Fruit fly (Drosophila melanogaster) whole organism, embryonic: ENCODE results near the gene Pcmt.

Source experiments
- Awh ChIP-seq: fragments of 200-800 bp; sonication (Bioruptor generic); IDR thresholded peaks from 2 replicates; pipeline ENCODE4, ENCODE4 v1.3.6; 2022; ENCODE audit warnings: missing biosample characterization, missing genetic modification characterization
- Bteb2 ChIP-seq: fragments of 200-800 bp; sonication (Bioruptor generic); optimal IDR thresholded peaks from 2 replicates; lab custom pipeline; 2016; ENCODE audit warnings: missing biosample characterization, missing genetic modification characterization
- CG10565 ChIP-seq: fragments of 200-800 bp; sonication (Bioruptor generic); optimal IDR thresholded peaks from 3 replicates; lab custom pipeline; 2016; ENCODE audit warnings: missing biosample characterization, mild to moderate bottlenecking, missing genetic modification characterization
- CG12071 ChIP-seq: fragments of 200-800 bp; sonication (Bioruptor generic); optimal IDR thresholded peaks from 3 replicates; lab custom pipeline; 2018; ENCODE audit warnings: missing biosample characterization, mild to moderate bottlenecking, missing genetic modification characterization
- CG13424 ChIP-seq: fragments of 200-800 bp; sonication (Bioruptor generic); optimal IDR thresholded peaks from 2 replicates; lab custom pipeline; 2019; ENCODE audit warnings: missing biosample characterization, mild to moderate bottlenecking, missing genetic modification characterization, moderate library complexity
- CG13775 ChIP-seq: fragments of 200-800 bp; sonication (Bioruptor generic); optimal IDR thresholded peaks from 3 replicates; lab custom pipeline; 2017; ENCODE audit warnings: missing biosample characterization, mild to moderate bottlenecking, missing genetic modification characterization
- CG16813 ChIP-seq: fragments of 200-800 bp; sonication (Bioruptor generic); IDR thresholded peaks from 3 replicates; pipeline ENCODE4 v1.3.6; 2022; ENCODE audit warnings: missing biosample characterization, missing genetic modification characterization; ENCODE audit not compliant: partially characterized antibody
- CG17359 ChIP-seq: fragments of 200-800 bp; sonication (Bioruptor generic); optimal IDR thresholded peaks from 3 replicates; lab custom pipeline; 2018; ENCODE audit warnings: missing biosample characterization, mild to moderate bottlenecking, missing genetic modification characterization, moderate library complexity
- CG1832 ChIP-seq: fragments of 200-800 bp; sonication (Bioruptor generic); optimal IDR thresholded peaks from 2 replicates; lab custom pipeline; 2017; ENCODE audit warnings: missing biosample characterization, mild to moderate bottlenecking, missing genetic modification characterization, inconsistent platforms
- CG2678 ChIP-seq: fragments of 200-800 bp; sonication (Bioruptor generic); optimal IDR thresholded peaks from 3 replicates; lab custom pipeline; 2019; ENCODE audit warnings: missing biosample characterization, mild to moderate bottlenecking, missing genetic modification characterization, moderate library complexity
- CG32772 ChIP-seq: fragments of 200-800 bp; sonication (Bioruptor generic); IDR thresholded peaks from 2 replicates; pipeline ENCODE4 v1.3.6; 2022; ENCODE audit warnings: missing biosample characterization, missing genetic modification characterization
- CG33557 ChIP-seq: fragments of 200-800 bp; sonication (Bioruptor generic); optimal IDR thresholded peaks from 2 replicates; lab custom pipeline; 2019; ENCODE audit warnings: missing biosample characterization, mild to moderate bottlenecking, missing genetic modification characterization, moderate library complexity
- CG34224 ChIP-seq: fragments of 200-800 bp; sonication (Bioruptor generic); IDR thresholded peaks from 3 replicates; pipeline ENCODE4 v1.3.6; 2022; ENCODE audit warnings: missing biosample characterization, missing genetic modification characterization; ENCODE audit not compliant: partially characterized antibody
- CG3847 ChIP-seq: fragments of 200-800 bp; sonication (Bioruptor generic); IDR thresholded peaks from 2 replicates; pipeline ENCODE4 v1.3.6; 2022; ENCODE audit warnings: missing biosample characterization, missing genetic modification characterization
- CG4282 ChIP-seq: fragments of 200-800 bp; sonication (Bioruptor generic); optimal IDR thresholded peaks from 2 replicates; lab custom pipeline; 2016; ENCODE audit warnings: missing biosample characterization, missing genetic modification characterization
- CG43689 ChIP-seq: fragments of 200-800 bp; sonication (Bioruptor generic); IDR thresholded peaks from 2 replicates; pipeline ENCODE4 v1.3.6; 2022; ENCODE audit warnings: missing biosample characterization, missing genetic modification characterization
- CG4707 ChIP-seq: fragments of 200-800 bp; sonication (Bioruptor generic); optimal IDR thresholded peaks from 2 replicates; lab custom pipeline; 2018; ENCODE audit warnings: missing biosample characterization, mild to moderate bottlenecking, missing genetic modification characterization, moderate library complexity
- CG4820 ChIP-seq: fragments of 200-800 bp; sonication (Bioruptor generic); optimal IDR thresholded peaks from 3 replicates; lab custom pipeline; 2016; ENCODE audit warnings: missing biosample characterization, missing genetic modification characterization
- CG6272 ChIP-seq: fragments of 200-800 bp; sonication (Bioruptor generic); IDR thresholded peaks from 2 replicates; pipeline ENCODE4 v1.3.6; 2022; ENCODE audit warnings: missing biosample characterization, missing genetic modification characterization
- CG6683 ChIP-seq: fragments of 200-800 bp; sonication (Bioruptor generic); optimal IDR thresholded peaks from 2 replicates; lab custom pipeline; 2017; ENCODE audit warnings: missing biosample characterization, mild to moderate bottlenecking, missing genetic modification characterization, missing genetic modification reagents
- CG6765 ChIP-seq: fragments of 200-800 bp; sonication (Bioruptor generic); optimal IDR thresholded peaks from 3 replicates; lab custom pipeline; 2017; ENCODE audit warnings: missing biosample characterization, mild to moderate bottlenecking, missing genetic modification characterization
- CG6813 ChIP-seq: fragments of 200-800 bp; sonication (Bioruptor generic); optimal IDR thresholded peaks from 2 replicates; lab custom pipeline; 2017; ENCODE audit warnings: missing biosample characterization, missing genetic modification characterization, mild to moderate bottlenecking, moderate library complexity, missing genetic modification reagents
- CG7372 ChIP-seq: fragments of 200-800 bp; sonication (Bioruptor generic); IDR thresholded peaks from 2 replicates; pipeline ENCODE4 v1.3.6; 2022; ENCODE audit warnings: missing biosample characterization, missing genetic modification characterization
- D19B ChIP-seq: fragments of 200-800 bp; sonication (Bioruptor generic); optimal IDR thresholded peaks from 2 replicates; lab custom pipeline; 2017; ENCODE audit warnings: missing biosample characterization, mild to moderate bottlenecking, missing genetic modification characterization
- Dbx ChIP-seq: fragments of 200-800 bp; sonication (Bioruptor generic); IDR thresholded peaks from 3 replicates; pipeline ENCODE4 v1.3.6; 2022; ENCODE audit warnings: missing biosample characterization, missing genetic modification characterization
- Elba2 ChIP-seq: fragments of 200-800 bp; sonication (Bioruptor generic); optimal IDR thresholded peaks from 3 replicates; lab custom pipeline; 2016; ENCODE audit warnings: missing biosample characterization, missing genetic modification characterization
- Hey ChIP-seq: fragments of 200-800 bp; sonication (Bioruptor generic); optimal IDR thresholded peaks from 3 replicates; lab custom pipeline; 2018; ENCODE audit warnings: missing biosample characterization, mild to moderate bottlenecking, missing genetic modification characterization
- Hmr ChIP-seq: fragments of 200-800 bp; sonication (Bioruptor generic); optimal IDR thresholded peaks from 3 replicates; lab custom pipeline; 2017; ENCODE audit warnings: mild to moderate bottlenecking, missing biosample characterization, missing genetic modification reagents, missing genetic modification characterization
- MESR4 ChIP-seq: fragments of 200-800 bp; sonication (Bioruptor generic); optimal IDR thresholded peaks from 2 replicates; lab custom pipeline; 2018; ENCODE audit warnings: missing biosample characterization, mild to moderate bottlenecking, missing genetic modification characterization, moderate library complexity
- NK7.1 ChIP-seq: fragments of 200-800 bp; sonication (Bioruptor generic); optimal IDR thresholded peaks from 3 replicates; lab custom pipeline; 2016; ENCODE audit warnings: missing biosample characterization, missing genetic modification characterization
- Sin3A ChIP-seq: fragments of >200 bp; optimal IDR thresholded peaks from 2 replicates; lab custom pipeline; 2018
- bigmax ChIP-seq: fragments of 200-800 bp; sonication (Bioruptor generic); optimal IDR thresholded peaks from 2 replicates; lab custom pipeline; 2018; ENCODE audit warnings: missing biosample characterization, mild to moderate bottlenecking, missing genetic modification characterization
- cad ChIP-seq: fragments of >200 bp; optimal IDR thresholded peaks from 2 replicates; lab custom pipeline; 2017; ENCODE audit warnings: missing biosample characterization, missing genetic modification characterization
- chm ChIP-seq: fragments of 200-800 bp; sonication (Bioruptor generic); IDR thresholded peaks from 2 replicates; pipeline ENCODE4 v1.3.6; 2022; ENCODE audit warnings: missing biosample characterization, missing genetic modification characterization
- crol ChIP-seq: fragments of 200-800 bp; sonication (Bioruptor generic); IDR thresholded peaks from 2 replicates; pipeline ENCODE4 v1.3.6; 2022; ENCODE audit warnings: missing biosample characterization, missing genetic modification characterization
- crp ChIP-seq, 2 experiments: fragments of 200-800 bp; sonication (Bioruptor generic); optimal IDR thresholded peaks; 2 replicates in 1 of 2; 3 replicates in 1 of 2; lab custom pipeline; 2017; ENCODE audit warnings: missing biosample characterization in 2 of 2, missing genetic modification characterization in 2 of 2, mild to moderate bottlenecking in 1 of 2, moderate library complexity in 1 of 2
- dmrt11E ChIP-seq: fragments of 200-800 bp; sonication (Bioruptor generic); optimal IDR thresholded peaks from 3 replicates; lab custom pipeline; 2018; ENCODE audit warnings: missing biosample characterization, mild to moderate bottlenecking, missing genetic modification characterization, moderate library complexity
- ems ChIP-seq: fragments of 200-800 bp; sonication (Bioruptor generic); optimal IDR thresholded peaks from 3 replicates; lab custom pipeline; 2016; ENCODE audit warnings: missing biosample characterization, missing genetic modification characterization
- esg ChIP-seq: fragments of 200-800 bp; sonication (Bioruptor generic); conservative IDR thresholded peaks from 2 replicates; pipeline ENCODE4 v1.3.6; 2022; ENCODE audit warnings: missing biosample characterization, missing genetic modification characterization
- fd3F ChIP-seq: fragments of 200-800 bp; sonication (Bioruptor generic); optimal IDR thresholded peaks from 2 replicates; lab custom pipeline; 2018; ENCODE audit warnings: missing biosample characterization, mild to moderate bottlenecking, missing genetic modification characterization, moderate library complexity
- hth ChIP-seq: fragments of >200 bp; optimal IDR thresholded peaks from 2 replicates; lab custom pipeline; 2017; ENCODE audit warnings: inconsistent platforms
- lov ChIP-seq, 2 experiments: fragments of 200-800 bp in 1 of 2; fragments of >200 bp in 1 of 2; sonication (Bioruptor generic) in 1 of 2; IDR thresholded peaks in 1 of 2; optimal IDR thresholded peaks in 1 of 2; 2 replicates in 1 of 2; 3 replicates in 1 of 2; pipeline versions ENCODE4 v1.3.6 to Lab custom; 2017 to 2022; ENCODE audit warnings: missing biosample characterization in 1 of 2, missing genetic modification characterization in 1 of 2
- maf-S ChIP-seq: fragments of 200-800 bp; sonication (Bioruptor generic); optimal IDR thresholded peaks from 2 replicates; lab custom pipeline; 2016; ENCODE audit warnings: missing biosample characterization, missing genetic modification characterization
- otp ChIP-seq: fragments of 200-800 bp; sonication (Bioruptor generic); IDR thresholded peaks from 3 replicates; pipeline ENCODE4, ENCODE4 v1.3.6; 2022; ENCODE audit warnings: missing biosample characterization, missing genetic modification characterization
- rib ChIP-seq: fragments of 200-800 bp; sonication (Bioruptor generic); IDR thresholded peaks from 2 replicates; pipeline ENCODE4 v1.3.6; 2022; ENCODE audit warnings: missing biosample characterization, missing genetic modification characterization
- sqz ChIP-seq: fragments of 200-800 bp; sonication (Bioruptor generic); optimal IDR thresholded peaks from 3 replicates; lab custom pipeline; 2018; ENCODE audit warnings: missing biosample characterization, mild to moderate bottlenecking, missing genetic modification characterization
- tna ChIP-seq: fragments of 200-800 bp; sonication (Bioruptor generic); IDR thresholded peaks from 2 replicates; pipeline ENCODE4 v1.3.6; 2022; ENCODE audit warnings: missing biosample characterization, missing genetic modification characterization; ENCODE audit not compliant: partially characterized antibody
- unc-4 ChIP-seq: fragments of 200-800 bp; sonication (Bioruptor generic); IDR thresholded peaks from 2 replicates; pipeline ENCODE4 v1.3.6; 2022; ENCODE audit warnings: missing biosample characterization, missing genetic modification characterization; ENCODE audit not compliant: partially characterized antibody
- vfl ChIP-seq: fragments of 200-800 bp; sonication (Bioruptor generic); optimal IDR thresholded peaks from 2 replicates; lab custom pipeline; 2016; ENCODE audit warnings: missing biosample characterization, missing genetic modification characterization
- vvl ChIP-seq: fragments of 200-800 bp; sonication (Bioruptor generic); IDR thresholded peaks from 2 replicates; pipeline ENCODE4 v1.3.6; 2022; ENCODE audit warnings: missing biosample characterization, missing genetic modification characterization
- wdn ChIP-seq: fragments of 200-800 bp; sonication (Bioruptor generic); IDR thresholded peaks from 2 replicates; pipeline ENCODE4 v1.3.6; 2022; ENCODE audit warnings: missing biosample characterization, missing genetic modification characterization

Gene Pcmt

DNA sequence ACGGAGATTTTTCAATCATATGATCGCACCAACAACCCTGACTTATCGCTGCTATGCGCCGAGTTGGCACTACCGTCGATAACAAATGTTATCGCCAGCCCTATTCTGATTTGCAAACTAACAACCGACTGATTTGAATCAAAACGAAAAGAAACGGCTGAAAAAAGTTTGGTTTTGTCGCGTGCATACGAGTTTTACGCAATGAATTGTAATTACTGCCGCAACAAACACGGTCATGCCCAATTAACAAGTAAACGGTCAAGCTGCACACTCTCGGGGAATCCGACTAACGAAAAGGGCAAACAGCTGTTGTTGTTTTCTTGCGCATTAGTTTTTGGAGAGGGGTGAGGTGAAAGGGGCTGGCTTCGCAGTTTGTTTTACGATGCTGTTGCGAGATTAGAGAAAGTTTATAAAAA is 10.7 kb upstream of the Pcmt start, which contains the start of the genes CG14671 and CG12746 (continued):
- TF ChIP-seq unc-4 (GFP tag; lab: Robert Waterston, UW) (0 out of 2 replicates have a peak, but pooled peaks have one; percentile 41), crol (GFP tag; lab: Robert Waterston, UW) (peak; percentile 94), CG6272 (GFP tag; lab: Robert Waterston, UW) (no peak), fd3F (no peak), CG6813 (GFP tag; lab: Kevin White, UChicago) (no peak), CG4282 (GFP tag; lab: Kevin White, UChicago) (no peak), wdn (GFP tag; lab: Robert Waterston, UW) (no peak), NK7.1 (GFP tag; lab: Kevin White, UChicago) (no peak), CG2678 (tag; lab: Kevin White, UChicago) (no peak), maf-S (no peak), bigmax (GFP tag; lab: Kevin White, UChicago) (no peak), CG13775 (GFP tag; lab: Kevin White, UChicago) (no peak), CG12071 (GFP tag; lab: Kevin White, UChicago) (no peak), CG13424 (tag; lab: Kevin White, UChicago) (no peak), CG1832 (GFP tag; lab: Kevin White, UChicago) (no peak), CG3847 (GFP tag; lab: Robert Waterston, UW) (0 out of 2 replicates have a peak, but pooled peaks have one; percentile 18), cad (no peak), CG6765 (GFP tag; lab: Kevin White, UChicago) (no peak), Elba2 (GFP tag; lab: Kevin White, UChicago) (peak; percentile 7), crp (GFP tag; optimal IDR thresholded peaks at IDR 0.05; lab: Kevin White, UChicago) (peak; percentile 68 to 96), tna (GFP tag; lab: Robert Waterston, UW) (no peak), CG34224 (GFP tag; lab: Robert Waterston, UW) (0 out of 3 replicates have a peak, but pooled peaks have one; percentile 27), vfl (no peak), Hmr (GFP tag; lab: Kevin White, UChicago) (no peak), CG32772 (GFP tag; lab: Robert Waterston, UW) (no peak), Hey (tag; lab: Kevin White, UChicago) (no peak), CG10565 (GFP tag; lab: Kevin White, UChicago) (no peak), CG17359 (no peak), sqz (GFP tag; lab: Kevin White, UChicago) (no peak), hth (no peak), rib (GFP tag; lab: Robert Waterston, UW) (no peak), Awh (GFP tag; lab: Robert Waterston, UW) (no peak), CG4820 (GFP tag; lab: Kevin White, UChicago) (no peak), esg (GFP tag; lab: Robert Waterston, UW) (no peak), MESR4 (GFP tag; lab: Kevin White, UChicago) (peak; percentile 50), CG16813 (GFP tag; lab: Robert Waterston, UW) (no peak), CG43689 (GFP tag; lab: Robert Waterston, UW) (no peak), lov (optimal IDR thresholded peaks at IDR 0.05; lab: Kevin White, UChicago) (no peak), lov (GFP tag; IDR thresholded peaks at IDR 0.05; lab: Robert Waterston, UW) (no peak), D19B (GFP tag; lab: Kevin White, UChicago) (no peak), CG7372 (no peak), Sin3A (lab: Kevin White, UChicago) (peak; percentile 62), chm (GFP tag; lab: Robert Waterston, UW) (no peak), dmrt11E (tag; lab: Kevin White, UChicago) (no peak), CG33557 (GFP tag; lab: Kevin White, UChicago) (no peak), otp (GFP tag; lab: Robert Waterston, UW) (0 out of 3 replicates have a peak, but pooled peaks have one; percentile 7), Dbx (no peak), Bteb2 (no peak), ems (no peak), CG4707 (GFP tag; lab: Kevin White, UChicago) (no peak), vvl (GFP tag; lab: Robert Waterston, UW) (no peak), CG6683 (no peak)
